Worm (Caenorhabditis elegans): ENCODE data around the gene unc-85.

The unc-85 gene

ce11 chrII:4706359-4706871, 4.5 kb downstream of the unc-85 start, which contains the start of the genes F10G7.9 and tsn-1 (continued):
- TF ChIP-seq lag-1 (GFP tag; IDR thresholded peaks at IDR 0.05) (no peak), sea-2 (GFP tag; IDR thresholded peaks at IDR 0.05) (no peak), attf-6 (GFP tag; IDR thresholded peaks at IDR 0.05) (no peak), ceh-100 (GFP tag; IDR thresholded peaks at IDR 0.05) (peak; percentile 50; the same call in 1 of the 2 replicates), C17E4.6 (GFP tag; IDR thresholded peaks at IDR 0.05) (no peak), F37B4.10 (GFP tag; IDR thresholded peaks at IDR 0.05) (no peak), sptf-2 (GFP tag; optimal IDR thresholded peaks at IDR 0.05) (no peak), K11D2.4 (GFP tag; IDR thresholded peaks at IDR 0.05) (no peak), Y53F4B.3 (GFP tag; IDR thresholded peaks at IDR 0.05) (no peak), nhr-120 (GFP tag; IDR thresholded peaks at IDR 0.05) (no peak), cebp-2 (GFP tag; IDR thresholded peaks at IDR 0.05) (no peak), mes-4 (tag; optimal IDR thresholded peaks at IDR 0.05) (no peak), ceh-58 (GFP tag; IDR thresholded peaks at IDR 0.05) (no peak), gei-17 (GFP tag; optimal IDR thresholded peaks at IDR 0.05) (no peak), F33H1.4 (GFP tag; IDR thresholded peaks at IDR 0.05) (peak; percentile 92), ztf-28 (GFP tag; IDR thresholded peaks at IDR 0.05) (no peak), hrde-1 (tag; optimal IDR thresholded peaks at IDR 0.05; ENCODE audit: borderline replicate concordance) (no peak), ztf-25 (GFP tag; IDR thresholded peaks at IDR 0.05) (no peak), atf-7 (tag; optimal IDR thresholded peaks at IDR 0.05) (no peak), lin-35 (GFP tag; optimal IDR thresholded peaks at IDR 0.05) (peak in 1 of 3 experiments; percentile 27), zfh-2 (GFP tag; conservative IDR thresholded peaks at IDR 0.05) (no peak), chd-7 (tag; optimal IDR thresholded peaks at IDR 0.05) (no peak), ztf-22 (GFP tag; optimal IDR thresholded peaks at IDR 0.05) (no peak), rcor-1 (GFP tag; IDR thresholded peaks at IDR 0.05) (no peak), ekl-4 (GFP tag; IDR thresholded peaks at IDR 0.05) (no peak), F10E7.11 (tag; optimal IDR thresholded peaks at IDR 0.05) (no peak), T26A5.8 (tag; optimal IDR thresholded peaks at IDR 0.05) (no peak), Y56A3A.18 (GFP tag; IDR thresholded peaks at IDR 0.05) (no peak), ceh-40 (GFP tag; IDR thresholded peaks at IDR 0.05) (no peak), B0019.2 (GFP tag; conservative IDR thresholded peaks at IDR 0.05) (no peak), F23B12.7 (tag; optimal IDR thresholded peaks at IDR 0.05; ENCODE audit: insufficient read depth) (peak; percentile 29), C06A6.2 (GFP tag; conservative IDR thresholded peaks at IDR 0.05) (no peak), madf-10 (tag; optimal IDR thresholded peaks at IDR 0.05) (no peak), Y53G8AR.9 (GFP tag; conservative IDR thresholded peaks at IDR 0.05) (no peak), F57C9.4 (tag; optimal IDR thresholded peaks at IDR 0.05) (no peak), egl-18 (GFP tag; IDR thresholded peaks at IDR 0.05) (no peak), lin-40 (tag; optimal IDR thresholded peaks at IDR 0.05) (no peak), hlh-26 (GFP tag; conservative IDR thresholded peaks at IDR 0.05) (no peak), hmg-1.2 (GFP tag; IDR thresholded peaks at IDR 0.05) (peak; percentile 79), die-1 (tag; optimal IDR thresholded peaks at IDR 0.05) (no peak), nfya-2 (GFP tag; IDR thresholded peaks at IDR 0.05) (no peak), ceh-91 (GFP tag; IDR thresholded peaks at IDR 0.05) (0 out of 2 replicates have a peak, but pooled peaks have one; percentile 33), efl-1 (GFP tag; optimal IDR thresholded peaks at IDR 0.05) (peak; percentile 40), aptf-2 (GFP tag; conservative IDR thresholded peaks at IDR 0.05) (no peak), somi-1 (GFP tag; optimal IDR thresholded peaks at IDR 0.05) (no peak), ets-4 (GFP tag; optimal IDR thresholded peaks at IDR 0.05) (no peak), mcd-1 (GFP tag; IDR thresholded peaks at IDR 0.05) (peak; percentile 71), hmg-20 (GFP tag; IDR thresholded peaks at IDR 0.05) (no peak), egl-44 (GFP tag; IDR thresholded peaks at IDR 0.05) (no peak), let-526 (GFP tag; IDR thresholded peaks at IDR 0.05) (no peak)
